Worm (Caenorhabditis elegans): ENCODE results near the gene T05A7.11.

T05A7.11 gene

ce11 chrII:4650072-4650471 lies 15.2 kb downstream of the T05A7.11 start:
- TF ChIP-seq elt-1 (tag; optimal IDR thresholded peaks at IDR 0.05; ENCODE audit: borderline replicate concordance, insufficient read depth) (no peak), unc-62 (GFP tag; optimal IDR thresholded peaks at IDR 0.05) (no peak), hlh-1 (tag; optimal IDR thresholded peaks at IDR 0.05) (peak; percentile 31), ztf-11 (tag; optimal IDR thresholded peaks at IDR 0.05) (no peak), snpc-4 (tag; optimal IDR thresholded peaks at IDR 0.05) (no peak)

ce11 chrII:4648785-4649184 lies 16.5 kb downstream of the T05A7.11 start, which contains the start of gene lgc-27:
lgc-27 (plus strand) TSS chrII:4649085.
- TF ChIP-seq bed-3 (GFP tag; optimal IDR thresholded peaks at IDR 0.05): no peak
- peak; percentile 55 for TF ChIP-seq pha-4 (tag; optimal IDR thresholded peaks at IDR 0.05)

ce11 chrII:4640748-4641147 lies 24.5 kb downstream of the T05A7.11 start:
- TF ChIP-seq mep-1 (tag; optimal IDR thresholded peaks at IDR 0.05): peak; percentile 72
- TF ChIP-seq unc-120 (tag; optimal IDR thresholded peaks at IDR 0.05; ENCODE audit: poor library complexity, severe bottlenecking): peak; percentile 47
- no peak for TF ChIP-seq bed-3 (GFP tag; optimal IDR thresholded peaks at IDR 0.05)
- TF ChIP-seq nhr-76 (tag; optimal IDR thresholded peaks at IDR 0.05): no peak
- TF ChIP-seq ceh-43 (GFP tag; optimal IDR thresholded peaks at IDR 0.05): no peak
- peak; percentile 21 for TF ChIP-seq mls-2 (tag; optimal IDR thresholded peaks at IDR 0.05)
- peak; percentile 4 for TF ChIP-seq lsy-2 (tag; optimal IDR thresholded peaks at IDR 0.05)
- TF ChIP-seq elt-1 (tag; optimal IDR thresholded peaks at IDR 0.05; ENCODE audit: borderline replicate concordance, insufficient read depth): no peak
- TF ChIP-seq cnd-1 (tag; optimal IDR thresholded peaks at IDR 0.05): peak; percentile 91
- TF ChIP-seq ces-1 (GFP tag; optimal IDR thresholded peaks at IDR 0.05): peak; percentile 78
- peak; percentile 67 for TF ChIP-seq lin-32 (GFP tag; optimal IDR thresholded peaks at IDR 0.05)
- TF ChIP-seq lin-13 (tag; optimal IDR thresholded peaks at IDR 0.05): no peak
- TF ChIP-seq nhr-12 (tag; optimal IDR thresholded peaks at IDR 0.05): no peak
- no peak for TF ChIP-seq sem-2 (GFP tag; optimal IDR thresholded peaks at IDR 0.05)
- no peak for TF ChIP-seq ceh-39 (tag; optimal IDR thresholded peaks at IDR 0.05)

- TF ChIP-seq mab-5 (tag; optimal IDR thresholded peaks at IDR 0.05) (no peak), ceh-39 (tag; optimal IDR thresholded peaks at IDR 0.05) (no peak), ceh-83 (GFP tag; optimal IDR thresholded peaks at IDR 0.05) (no peak), blmp-1 (tag; optimal IDR thresholded peaks at IDR 0.05) (no peak)
Observed at ce11 chrII:4638891-4639290, 26.4 kb downstream of the T05A7.11 start.

ce11 chrII:4638241-4638640 lies 27.0 kb downstream of the T05A7.11 start, which contains the start of gene che-10:
che-10 (minus strand) TSS chrII:4638341.
- TF ChIP-seq nhr-12 (tag; optimal IDR thresholded peaks at IDR 0.05) (no peak), ceh-83 (GFP tag; optimal IDR thresholded peaks at IDR 0.05) (no peak), M03D4.4 (tag; optimal IDR thresholded peaks at IDR 0.05) (no peak), bed-3 (GFP tag; optimal IDR thresholded peaks at IDR 0.05) (no peak), nhr-76 (tag; optimal IDR thresholded peaks at IDR 0.05) (no peak), tbx-8 (GFP tag; optimal IDR thresholded peaks at IDR 0.05) (no peak), zip-8 (tag; optimal IDR thresholded peaks at IDR 0.05) (no peak), mab-5 (tag; optimal IDR thresholded peaks at IDR 0.05) (no peak), sem-2 (GFP tag; optimal IDR thresholded peaks at IDR 0.05) (no peak), flh-1 (GFP tag; optimal IDR thresholded peaks at IDR 0.05) (no peak), lsy-2 (tag; optimal IDR thresholded peaks at IDR 0.05) (no peak), ces-1 (GFP tag; optimal IDR thresholded peaks at IDR 0.05) (no peak)

ce11 chrII:4631479-4631878 lies 33.8 kb downstream of the T05A7.11 start:
- TF ChIP-seq lin-13 (tag; optimal IDR thresholded peaks at IDR 0.05) (no peak), unc-120 (tag; optimal IDR thresholded peaks at IDR 0.05; ENCODE audit: poor library complexity, severe bottlenecking) (no peak), mls-2 (tag; optimal IDR thresholded peaks at IDR 0.05) (no peak), ham-2 (GFP tag; optimal IDR thresholded peaks at IDR 0.05) (no peak), mep-1 (tag; optimal IDR thresholded peaks at IDR 0.05) (no peak), sem-2 (GFP tag; optimal IDR thresholded peaks at IDR 0.05) (no peak), cnd-1 (tag; optimal IDR thresholded peaks at IDR 0.05) (no peak), elt-1 (tag; optimal IDR thresholded peaks at IDR 0.05; ENCODE audit: borderline replicate concordance, insufficient read depth) (no peak), tbx-8 (GFP tag; optimal IDR thresholded peaks at IDR 0.05) (no peak), snpc-4 (tag; optimal IDR thresholded peaks at IDR 0.05) (no peak), nhr-2 (tag; optimal IDR thresholded peaks at IDR 0.05) (no peak), hlh-1 (tag; optimal IDR thresholded peaks at IDR 0.05) (no peak), ceh-39 (tag; optimal IDR thresholded peaks at IDR 0.05) (no peak), elt-3 (tag; optimal IDR thresholded peaks at IDR 0.05) (no peak), sptf-1 (tag; optimal IDR thresholded peaks at IDR 0.05) (no peak), ceh-83 (GFP tag; optimal IDR thresholded peaks at IDR 0.05) (no peak)

All from whole organism, mixed stage, embryonic.